Worm (Caenorhabditis elegans) whole organism, midembryonic: ENCODE measurements around the gene F46C8.8.

Experiments
- T22C8.4 ChIP-seq: fragments of 200-800 bp; sonication (Bioruptor generic); IDR thresholded peaks from 2 replicates; pipeline ENCODE4 v1.3.6; 2022; ENCODE audit warnings: missing genetic modification characterization, missing compliant biosample characterization
- cog-1 ChIP-seq: sonication (generic microtip); optimal IDR thresholded peaks from 2 replicates; lab custom pipeline; 2016; ENCODE audit warnings: missing genetic modification characterization, missing compliant biosample characterization
- flt-1 ChIP-seq: fragments of 200-800 bp; sonication (Bioruptor generic); IDR thresholded peaks from 2 replicates; pipeline ENCODE4 v1.3.6; 2022; ENCODE audit warnings: missing genetic modification characterization, missing compliant biosample characterization
- klf-2 ChIP-seq: fragments of 200-800 bp; sonication (Bioruptor generic); conservative IDR thresholded peaks from 2 replicates; pipeline ENCODE4 v1.3.6; 2022; ENCODE audit warnings: missing genetic modification reagents, missing genetic modification characterization, missing compliant biosample characterization
- med-1 ChIP-seq: sonication (generic microtip); optimal IDR thresholded peaks from 2 replicates; lab custom pipeline; 2017; ENCODE audit warnings: missing genetic modification characterization, mild to moderate bottlenecking, missing compliant biosample characterization, antibody characterized with exemption, missing genetic modification reagents; ENCODE audit not compliant: insufficient read depth
- ref-1 ChIP-seq: fragments of 200-800 bp; sonication (Bioruptor generic); conservative IDR thresholded peaks from 2 replicates; pipeline ENCODE4 v1.3.6; 2022; ENCODE audit warnings: missing genetic modification reagents, missing genetic modification characterization, missing compliant biosample characterization
- tab-1 ChIP-seq: fragments of 200-800 bp; sonication (Bioruptor generic); IDR thresholded peaks from 2 replicates; pipeline ENCODE4 v1.3.6; 2022; ENCODE audit warnings: missing genetic modification characterization, missing compliant biosample characterization
- ztf-23 ChIP-seq: fragments of 200-800 bp; sonication (Bioruptor generic); IDR thresholded peaks from 2 replicates; pipeline ENCODE4 v1.3.6; 2022; ENCODE audit warnings: missing genetic modification reagents, missing genetic modification characterization, missing compliant biosample characterization
- ztf-29 ChIP-seq: fragments of 200-800 bp; sonication (Bioruptor generic); IDR thresholded peaks from 2 replicates; pipeline ENCODE4 v1.3.6; 2022; ENCODE audit warnings: missing genetic modification reagents, missing genetic modification characterization, missing compliant biosample characterization

ce11 chrX:7573172-7573571 lies 18.9 kb upstream of the F46C8.8 start:
- TF ChIP-seq tab-1 (GFP tag; lab: Robert Waterston, UW) (no peak), flt-1 (GFP tag; lab: Robert Waterston, UW) (no peak), med-1 (GFP tag; lab: Kevin White, UChicago) (no peak), ref-1 (GFP tag; lab: Robert Waterston, UW) (no peak), T22C8.4 (no peak), ztf-29 (GFP tag; lab: Robert Waterston, UW) (no peak), ztf-23 (no peak), klf-2 (no peak), cog-1 (tag; lab: Kevin White, UChicago) (no peak)
